Fruit fly (Drosophila melanogaster) whole organism, embryonic: Measurements from ENCODE around the gene Osi21.

ENCODE experiments used
- Ada2b ChIP-seq: fragments of 200-800 bp; sonication (Bioruptor generic); IDR thresholded peaks from 2 replicates; pipeline ENCODE4 v1.3.6; 2022; ENCODE audit warnings: missing biosample characterization, missing genetic modification characterization
- CG1024 ChIP-seq: fragments of 200-800 bp; sonication (Bioruptor generic); IDR thresholded peaks from 2 replicates; pipeline ENCODE4 v1.3.6; 2022; ENCODE audit warnings: missing biosample characterization, missing genetic modification characterization
- CG11247 ChIP-seq: fragments of 200-800 bp; sonication (Bioruptor generic); IDR thresholded peaks from 2 replicates; pipeline ENCODE4 v1.3.6; 2022; ENCODE audit warnings: missing biosample characterization, missing genetic modification characterization
- CG13296 ChIP-seq: fragments of 200-800 bp; sonication (Bioruptor generic); optimal IDR thresholded peaks from 3 replicates; lab custom pipeline; 2018; ENCODE audit warnings: missing biosample characterization, mild to moderate bottlenecking, missing genetic modification characterization
- CG14860 ChIP-seq: fragments of 200-800 bp; sonication (Bioruptor generic); IDR thresholded peaks from 3 replicates; pipeline ENCODE4 v1.3.6; 2022; ENCODE audit warnings: missing biosample characterization, missing genetic modification characterization; ENCODE audit not compliant: partially characterized antibody
- CG2120 ChIP-seq: fragments of 200-800 bp; sonication (Bioruptor generic); optimal IDR thresholded peaks from 3 replicates; lab custom pipeline; 2016; ENCODE audit warnings: missing biosample characterization, missing genetic modification characterization
- CG30403 ChIP-seq: fragments of 200-800 bp; sonication (Bioruptor generic); optimal IDR thresholded peaks from 3 replicates; lab custom pipeline; 2016; ENCODE audit warnings: missing biosample characterization, missing genetic modification characterization
- CG31441 ChIP-seq: fragments of 200-800 bp; sonication (Bioruptor generic); IDR thresholded peaks from 2 replicates; pipeline ENCODE4 v1.3.6; 2022; ENCODE audit warnings: missing biosample characterization, missing genetic modification characterization
- CG3163 ChIP-seq: fragments of 200-800 bp; sonication (Bioruptor generic); optimal IDR thresholded peaks from 3 replicates; lab custom pipeline; 2016; ENCODE audit warnings: missing biosample characterization, missing genetic modification characterization
- CG32772 ChIP-seq: fragments of 200-800 bp; sonication (Bioruptor generic); IDR thresholded peaks from 2 replicates; pipeline ENCODE4 v1.3.6; 2022; ENCODE audit warnings: missing biosample characterization, missing genetic modification characterization
- CG3726 ChIP-seq: fragments of 200-800 bp; sonication (Bioruptor generic); IDR thresholded peaks from 3 replicates; pipeline ENCODE4, ENCODE4 v1.3.6; 2022; ENCODE audit warnings: missing biosample characterization, missing genetic modification characterization
- CG6765 ChIP-seq: fragments of 200-800 bp; sonication (Bioruptor generic); optimal IDR thresholded peaks from 3 replicates; lab custom pipeline; 2017; ENCODE audit warnings: missing biosample characterization, mild to moderate bottlenecking, missing genetic modification characterization
- Dad ChIP-seq: fragments of 200-800 bp; sonication (Bioruptor generic); optimal IDR thresholded peaks from 3 replicates; lab custom pipeline; 2016; ENCODE audit warnings: missing biosample characterization, missing genetic modification characterization
- GATAe ChIP-seq: fragments of 200-800 bp; sonication (Bioruptor generic); conservative IDR thresholded peaks from 2 replicates; pipeline ENCODE4 v1.3.6; 2022; ENCODE audit warnings: missing biosample characterization, missing genetic modification characterization
- Gug ChIP-seq: fragments of 200-800 bp; sonication (Bioruptor generic); IDR thresholded peaks from 4 replicates; pipeline ENCODE4 v1.3.6; 2022; ENCODE audit warnings: missing biosample characterization, missing genetic modification characterization
- Hr78 ChIP-seq, 2 experiments: fragments of 200-800 bp in 1 of 2; fragments of >200 bp in 1 of 2; sonication (Bioruptor generic) in 1 of 2; optimal IDR thresholded peaks; 2 replicates each; lab custom pipeline; 2017 to 2019; ENCODE audit warnings: missing biosample characterization in 2 of 2, missing genetic modification characterization in 2 of 2, mild to moderate bottlenecking in 1 of 2, moderate library complexity in 1 of 2
- Lpt ChIP-seq: fragments of >200 bp; optimal IDR thresholded peaks from 2 replicates; lab custom pipeline; 2018; ENCODE audit warnings: missing biosample characterization, missing genetic modification characterization
- Med ChIP-seq: fragments of 200-800 bp; sonication (Bioruptor generic); peaks from one replicate; lab custom pipeline; 2016; ENCODE audit warnings: missing biosample characterization, missing genetic modification characterization, mild to moderate bottlenecking, inconsistent platforms, moderate library complexity
- NFAT ChIP-seq: fragments of 200-800 bp; sonication (Bioruptor generic); IDR thresholded peaks from 2 replicates; pipeline ENCODE4 v1.3.6; 2022; ENCODE audit warnings: missing biosample characterization, missing genetic modification characterization
- Nf-YB ChIP-seq: fragments of 200-800 bp; sonication (Bioruptor generic); optimal IDR thresholded peaks from 3 replicates; lab custom pipeline; 2019; ENCODE audit warnings: missing biosample characterization, mild to moderate bottlenecking, missing genetic modification characterization, moderate library complexity
- Opbp ChIP-seq: fragments of 200-800 bp; sonication (Bioruptor generic); IDR thresholded peaks from 3 replicates; pipeline ENCODE4 v1.3.6; 2022; ENCODE audit warnings: missing biosample characterization, missing genetic modification characterization; ENCODE audit not compliant: partially characterized antibody
- Pdp1 ChIP-seq, 2 experiments: fragments of 200-800 bp; sonication (Bioruptor generic); optimal IDR thresholded peaks; 3 replicates each; lab custom pipeline; 2016; ENCODE audit warnings: missing biosample characterization in 2 of 2, missing genetic modification characterization in 2 of 2, mild to moderate bottlenecking in 1 of 2, moderate library complexity in 1 of 2
- Spps ChIP-seq: fragments of 200-800 bp; sonication (Bioruptor generic); optimal IDR thresholded peaks from 2 replicates; lab custom pipeline; 2018; ENCODE audit warnings: missing biosample characterization, mild to moderate bottlenecking, missing genetic modification characterization
- Tbp ChIP-seq: fragments of >200 bp; optimal IDR thresholded peaks from 2 replicates; lab custom pipeline; 2018; ENCODE audit warnings: missing biosample characterization, missing genetic modification characterization
- ab ChIP-seq: fragments of 200-800 bp; sonication (Bioruptor generic); optimal IDR thresholded peaks from 2 replicates; lab custom pipeline; 2016; ENCODE audit warnings: missing biosample characterization, missing genetic modification characterization
- ac ChIP-seq: fragments of 200-800 bp; sonication (Bioruptor generic); optimal IDR thresholded peaks from 3 replicates; lab custom pipeline; 2017; ENCODE audit warnings: missing biosample characterization, mild to moderate bottlenecking, missing genetic modification characterization
- al ChIP-seq: fragments of 200-800 bp; sonication (Bioruptor generic); IDR thresholded peaks from 2 replicates; pipeline ENCODE4 v1.3.6; 2022; ENCODE audit warnings: missing biosample characterization, missing genetic modification characterization
- ato ChIP-seq: fragments of 200-800 bp; sonication (Bioruptor generic); IDR thresholded peaks from 2 replicates; pipeline ENCODE4 v1.3.6; 2022; ENCODE audit warnings: missing biosample characterization, missing genetic modification characterization; ENCODE audit not compliant: partially characterized antibody
- bsh ChIP-seq, 2 experiments: fragments of 200-800 bp; sonication (Bioruptor generic); optimal IDR thresholded peaks; 2 replicates each; lab custom pipeline; 2017 to 2018; ENCODE audit warnings: mild to moderate bottlenecking in 2 of 2, missing biosample characterization in 2 of 2, missing genetic modification characterization in 2 of 2, moderate library complexity in 1 of 2
- cg ChIP-seq: fragments of 200-800 bp; sonication (Bioruptor generic); optimal IDR thresholded peaks from 3 replicates; lab custom pipeline; 2019; ENCODE audit warnings: missing biosample characterization, mild to moderate bottlenecking, missing genetic modification characterization, moderate library complexity
- dmrt11E ChIP-seq: fragments of 200-800 bp; sonication (Bioruptor generic); optimal IDR thresholded peaks from 3 replicates; lab custom pipeline; 2018; ENCODE audit warnings: missing biosample characterization, mild to moderate bottlenecking, missing genetic modification characterization, moderate library complexity
- dmrt99B ChIP-seq: fragments of 200-800 bp; sonication (Bioruptor generic); optimal IDR thresholded peaks from 2 replicates; lab custom pipeline; 2018; ENCODE audit warnings: missing biosample characterization, mild to moderate bottlenecking, missing genetic modification characterization, moderate library complexity
- dysf ChIP-seq: fragments of 200-800 bp; sonication (Bioruptor generic); IDR thresholded peaks from 3 replicates; pipeline ENCODE4 v1.3.6; 2022; ENCODE audit warnings: missing biosample characterization, missing genetic modification characterization
- fd3F ChIP-seq: fragments of 200-800 bp; sonication (Bioruptor generic); optimal IDR thresholded peaks from 2 replicates; lab custom pipeline; 2018; ENCODE audit warnings: missing biosample characterization, mild to moderate bottlenecking, missing genetic modification characterization, moderate library complexity
- fd64A ChIP-seq: fragments of 200-800 bp; sonication (Bioruptor generic); optimal IDR thresholded peaks from 3 replicates; lab custom pipeline; 2018; ENCODE audit warnings: missing biosample characterization, mild to moderate bottlenecking, missing genetic modification characterization
- fu2 ChIP-seq: fragments of 200-800 bp; sonication (Bioruptor generic); optimal IDR thresholded peaks from 2 replicates; lab custom pipeline; 2016; ENCODE audit warnings: missing biosample characterization, missing genetic modification characterization
- gt ChIP-seq: fragments of 200-800 bp; sonication (Bioruptor generic); IDR thresholded peaks from 2 replicates; pipeline ENCODE4 v1.3.6; 2022; ENCODE audit warnings: missing biosample characterization, missing genetic modification characterization
- hbn ChIP-seq: fragments of 200-800 bp; sonication (Bioruptor generic); IDR thresholded peaks from 2 replicates; pipeline ENCODE4 v1.3.6; 2022; ENCODE audit warnings: missing biosample characterization, missing genetic modification characterization; ENCODE audit not compliant: partially characterized antibody
- knrl ChIP-seq: fragments of 200-800 bp; sonication (Bioruptor generic); IDR thresholded peaks from 3 replicates; pipeline ENCODE4 v1.3.6; 2022; ENCODE audit warnings: missing biosample characterization, missing genetic modification characterization; ENCODE audit not compliant: partially characterized antibody
- lmd ChIP-seq: fragments of 200-800 bp; sonication (Bioruptor generic); IDR thresholded peaks from 2 replicates; pipeline ENCODE4 v1.3.6; 2022; ENCODE audit warnings: missing biosample characterization, missing genetic modification characterization
- luna ChIP-seq: fragments of 200-800 bp; sonication (Bioruptor generic); optimal IDR thresholded peaks from 2 replicates; lab custom pipeline; 2016; ENCODE audit warnings: missing biosample characterization, missing genetic modification characterization
- mirr ChIP-seq: fragments of 200-800 bp; sonication (Bioruptor generic); optimal IDR thresholded peaks from 3 replicates; lab custom pipeline; 2018; ENCODE audit warnings: missing biosample characterization, mild to moderate bottlenecking, missing genetic modification characterization
- onecut ChIP-seq: fragments of 200-800 bp; sonication (Bioruptor generic); IDR thresholded peaks from 2 replicates; pipeline ENCODE4 v1.3.6; 2022; ENCODE audit warnings: missing biosample characterization, missing genetic modification characterization
- org-1 ChIP-seq: fragments of 200-800 bp; sonication (Bioruptor generic); optimal IDR thresholded peaks from 2 replicates; lab custom pipeline; 2017; ENCODE audit warnings: missing biosample characterization, missing genetic modification characterization
- pb ChIP-seq: fragments of 200-800 bp; sonication (Bioruptor generic); optimal IDR thresholded peaks from 3 replicates; lab custom pipeline; 2016; ENCODE audit warnings: missing biosample characterization, missing genetic modification characterization
- row ChIP-seq: fragments of 200-800 bp; sonication (Bioruptor generic); IDR thresholded peaks from 3 replicates; pipeline ENCODE4 v1.3.6; 2022; ENCODE audit warnings: missing biosample characterization, missing genetic modification characterization
- shn ChIP-seq: fragments of 200-800 bp; sonication (Bioruptor generic); optimal IDR thresholded peaks from 3 replicates; lab custom pipeline; 2016; ENCODE audit warnings: missing biosample characterization, missing genetic modification characterization
- sima ChIP-seq: fragments of 200-800 bp; sonication (Bioruptor generic); optimal IDR thresholded peaks from 2 replicates; lab custom pipeline; 2016; ENCODE audit warnings: missing biosample characterization, missing genetic modification characterization
- slp2 ChIP-seq: fragments of 200-800 bp; sonication (Bioruptor generic); optimal IDR thresholded peaks from 2 replicates; lab custom pipeline; 2016; ENCODE audit warnings: missing biosample characterization, missing genetic modification characterization
- unc-4 ChIP-seq: fragments of 200-800 bp; sonication (Bioruptor generic); IDR thresholded peaks from 2 replicates; pipeline ENCODE4 v1.3.6; 2022; ENCODE audit warnings: missing biosample characterization, missing genetic modification characterization; ENCODE audit not compliant: partially characterized antibody

Osi21 gene

DNA sequence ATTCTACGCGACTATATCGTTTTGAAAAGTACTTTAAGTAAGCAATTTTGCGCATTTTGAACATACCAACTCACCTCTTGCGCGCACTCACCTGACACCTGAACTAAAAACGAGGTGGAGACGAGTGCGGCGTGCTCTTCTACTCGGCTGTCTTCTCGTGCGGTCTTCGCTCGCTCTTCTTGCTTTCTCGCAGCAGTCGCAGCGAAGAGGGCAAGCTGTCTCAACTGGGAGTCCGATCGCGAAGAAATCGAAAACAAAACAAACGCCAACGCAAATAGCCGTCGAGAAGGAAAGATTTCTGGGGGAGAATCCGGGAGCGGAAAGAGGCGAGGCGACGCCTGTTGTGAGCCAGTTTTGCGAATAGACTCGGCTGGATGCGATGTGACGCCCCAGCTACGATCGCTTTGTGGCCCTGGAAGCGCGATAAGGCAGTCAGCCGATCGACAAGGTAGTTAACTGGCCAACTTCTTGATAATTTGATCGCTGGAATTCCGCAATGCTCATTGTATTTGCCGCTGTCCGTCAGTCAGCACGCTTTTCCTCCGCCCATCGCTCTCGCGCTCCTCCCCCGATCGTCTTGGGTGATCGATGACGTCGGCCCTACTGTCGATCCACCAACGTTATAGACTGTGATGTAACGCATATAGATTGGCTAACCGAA lies 13.8 kb downstream of the Osi21 start (continued):
- TF ChIP-seq cg (GFP tag; lab: Kevin White, UChicago) (no peak), Ada2b (no peak), shn (no peak), CG3726 (GFP tag; lab: Robert Waterston, UW) (no peak), fd64A (GFP tag; lab: Kevin White, UChicago) (no peak), Med (GFP tag; lab: Kevin White, UChicago) (peak; percentile 85), CG14860 (no peak), dmrt11E (no peak), CG32772 (GFP tag; lab: Robert Waterston, UW) (no peak), pb (GFP tag; lab: Kevin White, UChicago) (peak; percentile 18), Hr78 (GFP tag; optimal IDR thresholded peaks at IDR 0.05; lab: Kevin White, UChicago) (no peak), Pdp1 (GFP tag; optimal IDR thresholded peaks at IDR 0.05; lab: Kevin White, UChicago) (peak in 1 of 2 experiments; percentile 94), CG3163 (GFP tag; lab: Kevin White, UChicago) (peak; percentile 72), Gug (GFP tag; lab: Robert Waterston, UW) (no peak), bsh (GFP tag; optimal IDR thresholded peaks at IDR 0.05; lab: Kevin White, UChicago) (no peak), gt (GFP tag; lab: Robert Waterston, UW) (no peak), CG11247 (GFP tag; lab: Robert Waterston, UW) (no peak), al (GFP tag; lab: Robert Waterston, UW) (no peak), mirr (GFP tag; lab: Kevin White, UChicago) (peak; percentile 49), Tbp (GFP tag; lab: Kevin White, UChicago) (no peak), CG30403 (GFP tag; lab: Kevin White, UChicago) (no peak), slp2 (GFP tag; lab: Kevin White, UChicago) (no peak), sima (GFP tag; lab: Kevin White, UChicago) (no peak), Spps (tag; lab: Kevin White, UChicago) (no peak), CG31441 (GFP tag; lab: Robert Waterston, UW) (no peak), hbn (GFP tag; lab: Robert Waterston, UW) (no peak), GATAe (GFP tag; lab: Robert Waterston, UW) (peak; percentile 56; the same call in 1 of the 2 replicates), Lpt (GFP tag; lab: Kevin White, UChicago) (no peak), CG1024 (GFP tag; lab: Robert Waterston, UW) (no peak), NFAT (0 out of 2 replicates have a peak, but pooled peaks have one; percentile 33), dmrt99B (no peak), ato (GFP tag; lab: Robert Waterston, UW) (no peak), CG13296 (GFP tag; lab: Kevin White, UChicago) (peak; percentile 26), ab (GFP tag; lab: Kevin White, UChicago) (no peak), lmd (no peak), onecut (GFP tag; lab: Robert Waterston, UW) (no peak), Dad (GFP tag; lab: Kevin White, UChicago) (no peak), CG6765 (GFP tag; lab: Kevin White, UChicago) (no peak), fd3F (GFP tag; lab: Kevin White, UChicago) (no peak), fu2 (GFP tag; lab: Kevin White, UChicago) (no peak), org-1 (GFP tag; lab: Kevin White, UChicago) (no peak), Opbp (GFP tag; lab: Robert Waterston, UW) (no peak), knrl (no peak), unc-4 (GFP tag; lab: Robert Waterston, UW) (0 out of 2 replicates have a peak, but pooled peaks have one; percentile 36), dysf (GFP tag; lab: Robert Waterston, UW) (no peak), row (no peak), CG2120 (GFP tag; lab: Kevin White, UChicago) (no peak), Nf-YB (GFP tag; lab: Kevin White, UChicago) (no peak), luna (GFP tag; lab: Kevin White, UChicago) (no peak), ac (GFP tag; lab: Kevin White, UChicago) (no peak)
